Comparison of ENCODE assay signal across 3 worm cellular contexts in the genomic region with DNA sequence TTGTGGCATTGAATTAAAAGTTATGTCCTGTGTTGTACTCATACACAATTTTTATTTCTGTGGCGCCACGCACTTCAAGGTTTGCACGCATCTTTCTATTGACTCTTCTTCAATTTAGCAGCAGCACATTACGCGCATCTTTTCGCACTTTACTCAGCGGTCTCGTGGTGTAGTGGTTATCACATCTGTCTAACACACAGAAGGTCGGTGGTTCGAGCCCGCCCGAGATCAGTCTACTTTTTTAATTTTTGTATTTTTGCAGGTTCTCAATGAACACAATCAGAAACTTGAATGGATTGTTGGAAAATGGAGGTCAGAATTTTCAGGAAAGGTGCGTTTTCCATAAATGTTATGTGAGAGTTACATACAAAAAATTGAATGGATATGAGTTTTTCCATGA.
TF ChIP-seq lines count a peak whose summit lies in the region.

No protein-coding gene starts in this region.

TF ChIP-seq in whole organism, L1 larva, 84 proteins besides CTCF, POLR2A, EP300 and RAD21 (continued from another document and continues in another):
- TF ChIP-seq unc-98 (GFP tag; IDR thresholded peaks at IDR 0.05; lab: Robert Waterston, UW) (no peak), ama-1 (optimal IDR thresholded peaks at IDR 0.05; lab: Kevin White, UChicago) (no peak), snpc-4 (tag; optimal IDR thresholded peaks at IDR 0.05; lab: Kevin White, UChicago) (no peak), ceh-88 (GFP tag; IDR thresholded peaks at IDR 0.05; lab: Robert Waterston, UW) (0 out of 2 replicates have a peak, but pooled peaks have one; percentile 39), sptf-1 (tag; optimal IDR thresholded peaks at IDR 0.05; lab: Kevin White, UChicago) (no peak), ets-5 (GFP tag; IDR thresholded peaks at IDR 0.05; lab: Robert Waterston, UW) (no peak), nhr-19 (GFP tag; conservative IDR thresholded peaks at IDR 0.05; lab: Robert Waterston, UW) (peak; percentile 73), ces-1 (GFP tag; optimal IDR thresholded peaks at IDR 0.05; lab: Kevin White, UChicago) (no peak), grh-1 (GFP tag; IDR thresholded peaks at IDR 0.05; lab: Robert Waterston, UW) (peak; percentile 37; the same call in 1 of the 2 replicates), dsc-1 (tag; optimal IDR thresholded peaks at IDR 0.05; lab: Kevin White, UChicago) (peak; percentile 73), ztf-11 (tag; optimal IDR thresholded peaks at IDR 0.05; lab: Kevin White, UChicago) (peak in 1 of 2 experiments; percentile 4), pqm-1 (tag; optimal IDR thresholded peaks at IDR 0.05; lab: Kevin White, UChicago) (no peak), elt-3 (tag; optimal IDR thresholded peaks at IDR 0.05; lab: Kevin White, UChicago) (peak in 1 of 6 experiments; percentile 16), hlh-4 (tag; optimal IDR thresholded peaks at IDR 0.05; lab: Kevin White, UChicago) (no peak), nhr-12 (tag; optimal IDR thresholded peaks at IDR 0.05; lab: Kevin White, UChicago) (no peak), nhr-84 (tag; optimal IDR thresholded peaks at IDR 0.05; lab: Kevin White, UChicago) (no peak), dpl-1 (GFP tag; optimal IDR thresholded peaks at IDR 0.05; lab: Kevin White, UChicago) (peak in 1 of 3 experiments; percentile 2), F16B12.6 (tag; optimal IDR thresholded peaks at IDR 0.05; lab: Kevin White, UChicago) (peak; percentile 5), xbp-1 (tag; optimal IDR thresholded peaks at IDR 0.05; lab: Kevin White, UChicago) (peak; percentile 48), mep-1 (tag; optimal IDR thresholded peaks at IDR 0.05; lab: Kevin White, UChicago) (no peak), nhr-20 (tag; optimal IDR thresholded peaks at IDR 0.05; lab: Kevin White, UChicago) (peak; percentile 67), fkh-4 (tag; optimal IDR thresholded peaks at IDR 0.05; lab: Kevin White, UChicago; ENCODE audit: borderline replicate concordance) (peak; percentile 5), egl-13 (tag; optimal IDR thresholded peaks at IDR 0.05; lab: Kevin White, UChicago) (no peak), ceh-63 (GFP tag; optimal IDR thresholded peaks at IDR 0.05; lab: Kevin White, UChicago) (no peak), jun-1 (tag; optimal IDR thresholded peaks at IDR 0.05; lab: Kevin White, UChicago) (no peak), nhr-71 (tag; optimal IDR thresholded peaks at IDR 0.05; lab: Kevin White, UChicago) (peak; percentile 68), lin-13 (GFP tag; optimal IDR thresholded peaks at IDR 0.05; lab: Kevin White, UChicago) (no peak), nhr-47 (tag; optimal IDR thresholded peaks at IDR 0.05; lab: Kevin White, UChicago) (peak; percentile 69), alr-1 (tag; optimal IDR thresholded peaks at IDR 0.05; lab: Kevin White, UChicago; ENCODE audit: borderline replicate concordance) (no peak), aly-2 (tag; optimal IDR thresholded peaks at IDR 0.05; lab: Kevin White, UChicago) (no peak), efl-1 (optimal IDR thresholded peaks at IDR 0.05; lab: Kevin White, UChicago) (peak; percentile 0 to 12), efl-1 (GFP tag; optimal IDR thresholded peaks at IDR 0.05 in 1 of 2; lab: Kevin White, UChicago) (peak in 1 of 2 experiments; percentile 89), egl-27 (tag; optimal IDR thresholded peaks at IDR 0.05; lab: Kevin White, UChicago) (no peak), C16A3.4 (tag; optimal IDR thresholded peaks at IDR 0.05; lab: Kevin White, UChicago) (peak; percentile 32), pax-3 (tag; optimal IDR thresholded peaks at IDR 0.05; lab: Kevin White, UChicago) (peak; percentile 28), ceh-8 (GFP tag; optimal IDR thresholded peaks at IDR 0.05; lab: Kevin White, UChicago) (peak; percentile 7), aha-1 (tag; optimal IDR thresholded peaks at IDR 0.05; lab: Kevin White, UChicago) (no peak), snu-23 (GFP tag; optimal IDR thresholded peaks at IDR 0.05; lab: Kevin White, UChicago) (peak; percentile 78), hlh-17 (GFP tag; optimal IDR thresholded peaks at IDR 0.05; lab: Kevin White, UChicago; ENCODE audit: borderline replicate concordance) (no peak), zag-1 (tag; optimal IDR thresholded peaks at IDR 0.05; lab: Kevin White, UChicago) (no peak), blmp-1 (tag; optimal IDR thresholded peaks at IDR 0.05; lab: Kevin White, UChicago) (no peak), mdl-1 (tag; optimal IDR thresholded peaks at IDR 0.05; lab: Kevin White, UChicago) (peak in 1 of 2 experiments; percentile 51)

TF ChIP-seq in whole organism, L3 larva, 47 proteins besides CTCF, POLR2A, EP300 and RAD21 (continued from another document):
- peak; percentile 48 for TF ChIP-seq nhr-43 (tag; optimal IDR thresholded peaks at IDR 0.05; lab: Kevin White, UChicago; ENCODE audit: poor library complexity, severe bottlenecking)
- no peak for TF ChIP-seq zag-1 (tag; optimal IDR thresholded peaks at IDR 0.05; lab: Kevin White, UChicago)
- no peak for TF ChIP-seq ceh-28 (tag; optimal IDR thresholded peaks at IDR 0.05; lab: Kevin White, UChicago)
- TF ChIP-seq unc-62 (GFP tag; optimal IDR thresholded peaks at IDR 0.05; lab: Kevin White, UChicago): no peak
- TF ChIP-seq sea-2 (GFP tag; optimal IDR thresholded peaks at IDR 0.05; lab: Kevin White, UChicago): no peak
- TF ChIP-seq hmg-11 (tag; optimal IDR thresholded peaks at IDR 0.05; lab: Kevin White, UChicago): peak; percentile 0
- TF ChIP-seq pqm-1 (tag; optimal IDR thresholded peaks at IDR 0.05; lab: Kevin White, UChicago): no peak
- no peak for TF ChIP-seq aly-2 (tag; optimal IDR thresholded peaks at IDR 0.05; lab: Kevin White, UChicago)
- TF ChIP-seq tbx-2 (tag; optimal IDR thresholded peaks at IDR 0.05; lab: Kevin White, UChicago): no peak
- no peak for TF ChIP-seq nhr-76 (tag; optimal IDR thresholded peaks at IDR 0.05; lab: Kevin White, UChicago)
- TF ChIP-seq lin-39 (tag; optimal IDR thresholded peaks at IDR 0.05; lab: Kevin White, UChicago): no peak
- TF ChIP-seq nhr-77 (tag; optimal IDR thresholded peaks at IDR 0.05; lab: Kevin White, UChicago): no peak
- TF ChIP-seq nhr-237 (tag; optimal IDR thresholded peaks at IDR 0.05; lab: Kevin White, UChicago): no peak
- TF ChIP-seq fkh-2 (tag; optimal IDR thresholded peaks at IDR 0.05; lab: Kevin White, UChicago): no peak
- no peak for TF ChIP-seq egl-5 (tag; optimal IDR thresholded peaks at IDR 0.05; lab: Kevin White, UChicago)
- no peak for TF ChIP-seq eor-1 (tag; optimal IDR thresholded peaks at IDR 0.05; lab: Kevin White, UChicago)
- no peak for TF ChIP-seq ceh-82 (tag; optimal IDR thresholded peaks at IDR 0.05; lab: Kevin White, UChicago)
- TF ChIP-seq jun-1 (tag; optimal IDR thresholded peaks at IDR 0.05; lab: Kevin White, UChicago): peak; percentile 21
- peak; percentile 25 for TF ChIP-seq nfya-1 (tag; optimal IDR thresholded peaks at IDR 0.05; lab: Kevin White, UChicago; ENCODE audit: insufficient read depth)
- no peak for TF ChIP-seq fkh-10 (GFP tag; optimal IDR thresholded peaks at IDR 0.05; lab: Kevin White, UChicago)
- TF ChIP-seq mml-1 (tag; optimal IDR thresholded peaks at IDR 0.05; lab: Kevin White, UChicago): no peak
- no peak for TF ChIP-seq nhr-67 (tag; optimal IDR thresholded peaks at IDR 0.05; lab: Kevin White, UChicago)
- TF ChIP-seq mdl-1 (tag; optimal IDR thresholded peaks at IDR 0.05; lab: Kevin White, UChicago): no peak
- TF ChIP-seq nhr-28 (tag; optimal IDR thresholded peaks at IDR 0.05; lab: Kevin White, UChicago): no peak
- no peak for TF ChIP-seq ceh-9 (tag; optimal IDR thresholded peaks at IDR 0.05; lab: Kevin White, UChicago)
- TF ChIP-seq nhr-12 (tag; optimal IDR thresholded peaks at IDR 0.05; lab: Kevin White, UChicago): no peak
- TF ChIP-seq nhr-23 (tag; optimal IDR thresholded peaks at IDR 0.05; lab: Kevin White, UChicago): no peak
- no peak for TF ChIP-seq ztf-11 (tag; optimal IDR thresholded peaks at IDR 0.05; lab: Kevin White, UChicago)

TF ChIP-seq in whole organism, young adult, 124 proteins besides CTCF, POLR2A, EP300 and RAD21 (continued from another document and continues in another):
- TF ChIP-seq F55B11.4 (tag; optimal IDR thresholded peaks at IDR 0.05; lab: Kevin White, UChicago; ENCODE audit: borderline replicate concordance, insufficient read depth): no peak
- no peak for TF ChIP-seq madf-8 (GFP tag; conservative IDR thresholded peaks at IDR 0.05; lab: Robert Waterston, UW)
- no peak for TF ChIP-seq bed-1 (GFP tag; IDR thresholded peaks at IDR 0.05; lab: Robert Waterston, UW)
- TF ChIP-seq F33H1.4 (GFP tag; IDR thresholded peaks at IDR 0.05; lab: Robert Waterston, UW): no peak
- TF ChIP-seq lsy-27 (tag; optimal IDR thresholded peaks at IDR 0.05; lab: Kevin White, UChicago; ENCODE audit: borderline replicate concordance, insufficient read depth): peak; percentile 33
- TF ChIP-seq B0019.2 (GFP tag; conservative IDR thresholded peaks at IDR 0.05; lab: Robert Waterston, UW): 0 out of 2 replicates have a peak, but pooled peaks have one; percentile 10
- no peak for TF ChIP-seq attf-5 (GFP tag; optimal IDR thresholded peaks at IDR 0.05; lab: Kevin White, UChicago)
- 0 out of 2 replicates have a peak, but pooled peaks have one; percentile 21 for TF ChIP-seq egrh-3 (GFP tag; IDR thresholded peaks at IDR 0.05; lab: Robert Waterston, UW)
- no peak for TF ChIP-seq tbx-9 (tag; optimal IDR thresholded peaks at IDR 0.05; lab: Kevin White, UChicago; ENCODE audit: borderline replicate concordance)
- 0 out of 2 replicates have a peak, but pooled peaks have one; percentile 57 for TF ChIP-seq egl-18 (GFP tag; IDR thresholded peaks at IDR 0.05; lab: Robert Waterston, UW)
- TF ChIP-seq dox-1 (GFP tag; IDR thresholded peaks at IDR 0.05; lab: Robert Waterston, UW): peak; percentile 76
- no peak for TF ChIP-seq mxl-1 (tag; optimal IDR thresholded peaks at IDR 0.05; lab: Kevin White, UChicago)
- TF ChIP-seq somi-1 (GFP tag; optimal IDR thresholded peaks at IDR 0.05; lab: Kevin White, UChicago): peak; percentile 51
- peak; percentile 68 for TF ChIP-seq zim-3 (tag; optimal IDR thresholded peaks at IDR 0.05; lab: Kevin White, UChicago)
- no peak for TF ChIP-seq nhr-179 (tag; optimal IDR thresholded peaks at IDR 0.05; lab: Kevin White, UChicago)
- TF ChIP-seq ama-1 (optimal IDR thresholded peaks at IDR 0.05; lab: Kevin White, UChicago): no peak
- peak in 1 of 2 experiments; percentile 29 for TF ChIP-seq ama-1 (GFP tag; optimal IDR thresholded peaks at IDR 0.05; lab: Kevin White, UChicago)
- TF ChIP-seq F22D6.2 (tag; optimal IDR thresholded peaks at IDR 0.05; lab: Kevin White, UChicago): no peak
- TF ChIP-seq F57A8.1 (GFP tag; optimal IDR thresholded peaks at IDR 0.05; lab: Kevin White, UChicago): no peak
- TF ChIP-seq ceh-40 (GFP tag; IDR thresholded peaks at IDR 0.05; lab: Robert Waterston, UW): 0 out of 2 replicates have a peak, but pooled peaks have one; percentile 37
- TF ChIP-seq D2030.7 (GFP tag; IDR thresholded peaks at IDR 0.05; lab: Robert Waterston, UW): peak; percentile 70
- TF ChIP-seq nhr-90 (tag; optimal IDR thresholded peaks at IDR 0.05; lab: Kevin White, UChicago): peak; percentile 25
- TF ChIP-seq attf-6 (GFP tag; IDR thresholded peaks at IDR 0.05; lab: Robert Waterston, UW): 0 out of 2 replicates have a peak, but pooled peaks have one; percentile 41
- TF ChIP-seq fkh-3 (tag; optimal IDR thresholded peaks at IDR 0.05; lab: Kevin White, UChicago): no peak
- TF ChIP-seq sdz-38 (tag; optimal IDR thresholded peaks at IDR 0.05; lab: Kevin White, UChicago): no peak
- TF ChIP-seq snpc-3.4 (tag; optimal IDR thresholded peaks at IDR 0.05; lab: Kevin White, UChicago): no peak
- 0 out of 2 replicates have a peak, but pooled peaks have one; percentile 9 for TF ChIP-seq rcor-1 (GFP tag; IDR thresholded peaks at IDR 0.05; lab: Robert Waterston, UW)
- peak; percentile 13 for TF ChIP-seq K12H6.12 (tag; optimal IDR thresholded peaks at IDR 0.05; lab: Kevin White, UChicago)
- TF ChIP-seq mcd-1 (GFP tag; IDR thresholded peaks at IDR 0.05; lab: Robert Waterston, UW): peak; percentile 43
- peak; percentile 80; the same call in 1 of the 2 replicates for TF ChIP-seq aptf-3 (GFP tag; IDR thresholded peaks at IDR 0.05; lab: Robert Waterston, UW)
- no peak for TF ChIP-seq F39B2.1 (GFP tag; IDR thresholded peaks at IDR 0.05; lab: Robert Waterston, UW)
- TF ChIP-seq C17E4.6 (GFP tag; IDR thresholded peaks at IDR 0.05; lab: Robert Waterston, UW): no peak
- TF ChIP-seq bed-2 (GFP tag; IDR thresholded peaks at IDR 0.05; lab: Robert Waterston, UW): no peak
- no peak for TF ChIP-seq madf-3 (GFP tag; IDR thresholded peaks at IDR 0.05; lab: Robert Waterston, UW)
- no peak for TF ChIP-seq hlh-12 (tag; optimal IDR thresholded peaks at IDR 0.05; lab: Kevin White, UChicago)
- TF ChIP-seq F10E7.11 (tag; optimal IDR thresholded peaks at IDR 0.05; lab: Kevin White, UChicago): no peak
- TF ChIP-seq Y79H2A.3 (GFP tag; conservative IDR thresholded peaks at IDR 0.05; lab: Robert Waterston, UW): no peak
- TF ChIP-seq ceh-91 (GFP tag; IDR thresholded peaks at IDR 0.05; lab: Robert Waterston, UW): no peak
- no peak for TF ChIP-seq ztf-6 (GFP tag; IDR thresholded peaks at IDR 0.05; lab: Robert Waterston, UW)
- no peak for TF ChIP-seq F23B12.7 (tag; optimal IDR thresholded peaks at IDR 0.05; lab: Kevin White, UChicago; ENCODE audit: insufficient read depth)
- no peak for TF ChIP-seq ccch-3 (GFP tag; optimal IDR thresholded peaks at IDR 0.05; lab: Kevin White, UChicago)
- no peak for TF ChIP-seq ets-4 (GFP tag; optimal IDR thresholded peaks at IDR 0.05; lab: Kevin White, UChicago)
- no peak for TF ChIP-seq efl-1 (GFP tag; optimal IDR thresholded peaks at IDR 0.05; lab: Kevin White, UChicago)
- no peak for TF ChIP-seq nhr-120 (GFP tag; IDR thresholded peaks at IDR 0.05; lab: Robert Waterston, UW)
- peak; percentile 40 for TF ChIP-seq atf-7 (tag; optimal IDR thresholded peaks at IDR 0.05; lab: Kevin White, UChicago)
- TF ChIP-seq chd-7 (tag; optimal IDR thresholded peaks at IDR 0.05; lab: Kevin White, UChicago): peak; percentile 62
- TF ChIP-seq F49E8.2 (tag; optimal IDR thresholded peaks at IDR 0.05; lab: Kevin White, UChicago; ENCODE audit: insufficient read depth): no peak
- peak; percentile 60 for TF ChIP-seq ceh-27 (GFP tag; optimal IDR thresholded peaks at IDR 0.05; lab: Kevin White, UChicago)
- no peak for TF ChIP-seq snpc-1.3 (tag; optimal IDR thresholded peaks at IDR 0.05; lab: Kevin White, UChicago; ENCODE audit: insufficient read depth)
- TF ChIP-seq rec-8 (tag; optimal IDR thresholded peaks at IDR 0.05; lab: Kevin White, UChicago): peak; percentile 21 to 43
- TF ChIP-seq ekl-4 (GFP tag; IDR thresholded peaks at IDR 0.05; lab: Robert Waterston, UW): no peak
- TF ChIP-seq ztf-25 (GFP tag; IDR thresholded peaks at IDR 0.05; lab: Robert Waterston, UW): 0 out of 2 replicates have a peak, but pooled peaks have one; percentile 61
- TF ChIP-seq snpc-4 (GFP tag; optimal IDR thresholded peaks at IDR 0.05; lab: Kevin White, UChicago): peak; percentile 16
- peak in 1 of 4 experiments; percentile 39 for TF ChIP-seq snpc-4 (tag; optimal IDR thresholded peaks at IDR 0.05; lab: Kevin White, UChicago)
- peak; percentile 44; the same call in 1 of the 2 replicates for TF ChIP-seq nfyb-1 (GFP tag; IDR thresholded peaks at IDR 0.05; lab: Robert Waterston, UW)
- TF ChIP-seq let-526 (GFP tag; IDR thresholded peaks at IDR 0.05; lab: Robert Waterston, UW): no peak
- TF ChIP-seq ZK185.1 (tag; optimal IDR thresholded peaks at IDR 0.05; lab: Kevin White, UChicago; ENCODE audit: poor library complexity, severe bottlenecking): peak; percentile 28
- no peak for TF ChIP-seq ztf-3 (GFP tag; optimal IDR thresholded peaks at IDR 0.05; lab: Kevin White, UChicago)
- TF ChIP-seq ztf-22 (GFP tag; optimal IDR thresholded peaks at IDR 0.05; lab: Kevin White, UChicago): peak; percentile 25
- no peak for TF ChIP-seq C06A6.2 (GFP tag; conservative IDR thresholded peaks at IDR 0.05; lab: Robert Waterston, UW)
- peak; percentile 94 for TF ChIP-seq B0261.1 (tag; optimal IDR thresholded peaks at IDR 0.05; lab: Kevin White, UChicago)
- peak; percentile 88 for TF ChIP-seq lin-26 (GFP tag; IDR thresholded peaks at IDR 0.05; lab: Robert Waterston, UW)
- TF ChIP-seq die-1 (tag; optimal IDR thresholded peaks at IDR 0.05; lab: Kevin White, UChicago): peak; percentile 70
- TF ChIP-seq lir-1 (GFP tag; conservative IDR thresholded peaks at IDR 0.05; lab: Robert Waterston, UW): no peak; the same call in 1 of the 2 replicates
